Worm (Caenorhabditis elegans) whole organism, young adult: ENCODE results near the gene vamp-8.
"Not testable (repeated sequence)": the region's sequence is repeated elsewhere in the genome, so short reads cannot be mapped to it uniquely, and the experiment has no call there.

Experiments used
- B0261.1 ChIP-seq: sonication (generic microtip); optimal IDR thresholded peaks from 2 replicates; lab custom pipeline; 2016; ENCODE audit warnings: mild to moderate bottlenecking, missing genetic modification characterization, moderate library complexity, missing compliant biosample characterization
- C17E4.6 ChIP-seq: fragments of 200-800 bp; sonication (Bioruptor generic); IDR thresholded peaks from 2 replicates; pipeline ENCODE4 v1.3.6; 2022; ENCODE audit warnings: missing genetic modification reagents, missing genetic modification characterization, missing compliant biosample characterization
- D2030.7 ChIP-seq: fragments of 200-800 bp; sonication (Bioruptor generic); IDR thresholded peaks from 2 replicates; pipeline ENCODE4 v1.3.6; 2022; ENCODE audit warnings: missing genetic modification reagents, missing genetic modification characterization, missing compliant biosample characterization
- F10E7.11 ChIP-seq: sonication (generic microtip); optimal IDR thresholded peaks from 2 replicates; lab custom pipeline; 2017; ENCODE audit warnings: mild to moderate bottlenecking, missing genetic modification characterization, moderate library complexity, missing compliant biosample characterization
- F33H1.4 ChIP-seq: fragments of 200-800 bp; sonication (Bioruptor generic); IDR thresholded peaks from 2 replicates; pipeline ENCODE4 v1.3.6; 2022; ENCODE audit warnings: missing genetic modification reagents, missing genetic modification characterization, missing compliant biosample characterization
- F57A8.1 ChIP-seq: fragments of 200-800 bp; sonication (Bioruptor generic); optimal IDR thresholded peaks from 2 replicates; lab custom pipeline; 2018; ENCODE audit warnings: mild to moderate bottlenecking, missing genetic modification characterization, moderate library complexity, missing compliant biosample characterization
- Y79H2A.3 ChIP-seq: fragments of 200-800 bp; sonication (Bioruptor generic); conservative IDR thresholded peaks from 2 replicates; pipeline ENCODE4 v1.3.6; 2022; ENCODE audit warnings: missing genetic modification reagents, missing genetic modification characterization, missing compliant biosample characterization
- attf-6 ChIP-seq: fragments of 200-800 bp; sonication (Bioruptor generic); IDR thresholded peaks from 2 replicates; pipeline ENCODE4 v1.3.6; 2022; ENCODE audit warnings: missing genetic modification reagents, missing genetic modification characterization, missing compliant biosample characterization
- bed-2 ChIP-seq: fragments of 200-800 bp; sonication (Bioruptor generic); IDR thresholded peaks from 2 replicates; pipeline ENCODE4 v1.3.6; 2022; ENCODE audit warnings: missing genetic modification reagents, missing genetic modification characterization, missing compliant biosample characterization
- ceh-100 ChIP-seq: fragments of 200-800 bp; sonication (Bioruptor generic); IDR thresholded peaks from 2 replicates; pipeline ENCODE4 v1.3.6; 2022; ENCODE audit warnings: missing genetic modification reagents, missing genetic modification characterization, missing compliant biosample characterization
- ceh-40 ChIP-seq: fragments of 200-800 bp; sonication (Bioruptor generic); IDR thresholded peaks from 2 replicates; pipeline ENCODE4 v1.3.6; 2022; ENCODE audit warnings: missing genetic modification characterization, missing compliant biosample characterization
- dox-1 ChIP-seq: fragments of 200-800 bp; sonication (Bioruptor generic); IDR thresholded peaks from 2 replicates; pipeline ENCODE4 v1.3.6; 2022; ENCODE audit warnings: missing genetic modification reagents, missing genetic modification characterization, missing compliant biosample characterization
- egrh-3 ChIP-seq: fragments of 200-800 bp; sonication (Bioruptor generic); IDR thresholded peaks from 2 replicates; pipeline ENCODE4 v1.3.6; 2022; ENCODE audit warnings: missing genetic modification reagents, missing genetic modification characterization, missing compliant biosample characterization
- ekl-4 ChIP-seq: fragments of 200-800 bp; sonication (Bioruptor generic); IDR thresholded peaks from 2 replicates; pipeline ENCODE4 v1.3.6; 2022; ENCODE audit warnings: missing genetic modification reagents, missing genetic modification characterization, missing compliant biosample characterization
- hmg-1.2 ChIP-seq: fragments of 200-800 bp; sonication (Bioruptor generic); IDR thresholded peaks from 2 replicates; pipeline ENCODE4 v1.3.6; 2022; ENCODE audit warnings: missing genetic modification reagents, missing genetic modification characterization, missing compliant biosample characterization
- hsf-1 ChIP-seq: fragments of 200-800 bp; sonication (Bioruptor generic); IDR thresholded peaks from 2 replicates; pipeline ENCODE4 v1.3.6; 2022; ENCODE audit warnings: missing genetic modification reagents, missing genetic modification characterization, missing compliant biosample characterization
- lsl-1 ChIP-seq: fragments of 200-800 bp; sonication (Bioruptor generic); optimal IDR thresholded peaks from 2 replicates; lab custom pipeline; 2018; ENCODE audit warnings: mild to moderate bottlenecking, missing genetic modification characterization, moderate library complexity, missing compliant biosample characterization
- madf-6 ChIP-seq: fragments of 200-800 bp; sonication (Bioruptor generic); IDR thresholded peaks from 2 replicates; pipeline ENCODE4 v1.3.6; 2022; ENCODE audit warnings: missing genetic modification reagents, missing genetic modification characterization, missing compliant biosample characterization
- madf-8 ChIP-seq: fragments of 200-800 bp; sonication (Bioruptor generic); conservative IDR thresholded peaks from 2 replicates; pipeline ENCODE4 v1.3.6; 2022; ENCODE audit warnings: missing genetic modification reagents, missing genetic modification characterization, missing compliant biosample characterization
- mcd-1 ChIP-seq: fragments of 200-800 bp; sonication (Bioruptor generic); IDR thresholded peaks from 2 replicates; pipeline ENCODE4 v1.3.6; 2022; ENCODE audit warnings: missing genetic modification reagents, missing genetic modification characterization, missing compliant biosample characterization
- nfyb-1 ChIP-seq: fragments of 200-800 bp; sonication (Bioruptor generic); IDR thresholded peaks from 2 replicates; pipeline ENCODE4 v1.3.6; 2022; ENCODE audit warnings: missing genetic modification reagents, missing genetic modification characterization, missing compliant biosample characterization
- pbrm-1 ChIP-seq: fragments of 200-800 bp; sonication (Bioruptor generic); IDR thresholded peaks from 2 replicates; pipeline ENCODE4 v1.3.6; 2022; ENCODE audit warnings: missing genetic modification reagents, missing genetic modification characterization, missing compliant biosample characterization
- rcor-1 ChIP-seq: fragments of 200-800 bp; sonication (Bioruptor generic); IDR thresholded peaks from 2 replicates; pipeline ENCODE4 v1.3.6; 2022; ENCODE audit warnings: missing genetic modification reagents, missing genetic modification characterization, missing compliant biosample characterization
- snpc-1.1 ChIP-seq: sonication (generic microtip); optimal IDR thresholded peaks from 2 replicates; lab custom pipeline; 2017; ENCODE audit warnings: missing genetic modification characterization, mild to moderate bottlenecking, missing compliant biosample characterization, antibody characterized with exemption, moderate library complexity, missing genotype, missing genetic modification reagents; ENCODE audit not compliant: insufficient read depth
- snpc-4 ChIP-seq, 5 experiments: fragments of 150-350 bp in 1 of 5; sonication (generic microtip) in 4 of 5; optimal IDR thresholded peaks; 2 replicates each; lab custom pipeline; 2014 to 2018; ENCODE audit warnings: missing genetic modification characterization in 5 of 5, missing biosample characterization in 3 of 5, antibody characterized with exemption in 2 of 5, mild to moderate bottlenecking in 2 of 5, missing compliant biosample characterization in 2 of 5, missing genotype in 2 of 5, moderate library complexity in 2 of 5, missing genetic modification reagents in 1 of 5
- tbp1 ChIP-seq: fragments of 200-800 bp; sonication (Bioruptor generic); optimal IDR thresholded peaks from 2 replicates; lab custom pipeline; 2018; ENCODE audit warnings: mild to moderate bottlenecking, missing genetic modification characterization, missing compliant biosample characterization

vamp-8 gene

ce11 chrIV:13862003-13862402 lies 3.0 kb downstream of the vamp-8 start:
- TF ChIP-seq snpc-4 (GFP tag; optimal IDR thresholded peaks at IDR 0.05; lab: Kevin White, UChicago) = not testable (repeated sequence)
- TF ChIP-seq snpc-4 (tag; optimal IDR thresholded peaks at IDR 0.05; lab: Kevin White, UChicago) (peak in 1 of 4 experiments; percentile 47), nfyb-1 (GFP tag; lab: Robert Waterston, UW) (peak; percentile 32; the same call in 1 of the 2 replicates), egrh-3 (GFP tag; lab: Robert Waterston, UW) (0 out of 2 replicates have a peak, but pooled peaks have one; percentile 28), hsf-1 (GFP tag; lab: Robert Waterston, UW) (peak; percentile 99), Y79H2A.3 (0 out of 2 replicates have a peak, but pooled peaks have one; percentile 12), ceh-40 (GFP tag; lab: Robert Waterston, UW) (0 out of 2 replicates have a peak, but pooled peaks have one; percentile 58), rcor-1 (GFP tag; lab: Robert Waterston, UW) (0 out of 2 replicates have a peak, but pooled peaks have one; percentile 29), ekl-4 (peak; percentile 57; the same call in 1 of the 2 replicates), dox-1 (peak; percentile 93; the same call in 1 of the 2 replicates), attf-6 (peak; percentile 44; the same call in 1 of the 2 replicates), ceh-100 (GFP tag; lab: Robert Waterston, UW) (peak; percentile 45; the same call in 1 of the 2 replicates)

ce11 chrIV:13860459-13860858 lies 4.5 kb downstream of the vamp-8 start:
- TF ChIP-seq F57A8.1 = no peak
- no peak for TF ChIP-seq bed-2 (GFP tag; lab: Robert Waterston, UW)
- no peak for TF ChIP-seq B0261.1 (tag; lab: Kevin White, UChicago)
- TF ChIP-seq madf-8 (GFP tag; lab: Robert Waterston, UW) = no peak

ce11 chrIV:13855361-13855918 lies 9.6 kb downstream of the vamp-8 start:
- TF ChIP-seq C17E4.6 (GFP tag; lab: Robert Waterston, UW) (0 out of 2 replicates have a peak, but pooled peaks have one; percentile 33), attf-6 (peak; percentile 99), pbrm-1 (GFP tag; lab: Robert Waterston, UW) (peak; percentile 63; the same call in 1 of the 2 replicates), snpc-4 (GFP tag; optimal IDR thresholded peaks at IDR 0.05; lab: Kevin White, UChicago) (peak; percentile 84), snpc-4 (tag; optimal IDR thresholded peaks at IDR 0.05; lab: Kevin White, UChicago) (peak; percentile 86 to 95 (median 88)), hmg-1.2 (peak; percentile 91), mcd-1 (peak; percentile 42; the same call in 1 of the 2 replicates), egrh-3 (GFP tag; lab: Robert Waterston, UW) (0 out of 2 replicates have a peak, but pooled peaks have one; percentile 23), madf-6 (peak; percentile 48; the same call in 1 of the 2 replicates), dox-1 (peak; percentile 84), D2030.7 (GFP tag; lab: Robert Waterston, UW) (peak; percentile 75), F33H1.4 (peak; percentile 29; the same call in 1 of the 2 replicates), hsf-1 (GFP tag; lab: Robert Waterston, UW) (0 out of 2 replicates have a peak, but pooled peaks have one; percentile 33), snpc-1.1 (tag; lab: Kevin White, UChicago) (peak; percentile 53), lsl-1 (GFP tag; lab: Kevin White, UChicago) (peak; percentile 11), tbp1 (GFP tag; lab: Kevin White, UChicago) (peak; percentile 65)

- TF ChIP-seq egrh-3 (GFP tag; lab: Robert Waterston, UW) = peak; percentile 67; the same call in 1 of the 2 replicates
- peak; percentile 88 for TF ChIP-seq hsf-1 (GFP tag; lab: Robert Waterston, UW)
- TF ChIP-seq, all 124 proteins: peak for 2; not testable (repeated sequence) for 122
These were observed 17.7 kb downstream of the vamp-8 start for ce11 chrIV:13847331-13847730.

ce11 chrIV:13838296-13838695 lies 26.7 kb downstream of the vamp-8 start:
- TF ChIP-seq F10E7.11 (tag; lab: Kevin White, UChicago) = no peak
- TF ChIP-seq attf-6 = peak; percentile 58; the same call in 1 of the 2 replicates
- no peak for TF ChIP-seq snpc-4 (GFP tag; optimal IDR thresholded peaks at IDR 0.05; lab: Kevin White, UChicago)
- TF ChIP-seq snpc-4 (tag; optimal IDR thresholded peaks at IDR 0.05; lab: Kevin White, UChicago) = peak in 1 of 4 experiments; percentile 12
